Worm (Caenorhabditis elegans): ENCODE results near the gene R12B2.8.

R12B2.8 gene

DNA sequence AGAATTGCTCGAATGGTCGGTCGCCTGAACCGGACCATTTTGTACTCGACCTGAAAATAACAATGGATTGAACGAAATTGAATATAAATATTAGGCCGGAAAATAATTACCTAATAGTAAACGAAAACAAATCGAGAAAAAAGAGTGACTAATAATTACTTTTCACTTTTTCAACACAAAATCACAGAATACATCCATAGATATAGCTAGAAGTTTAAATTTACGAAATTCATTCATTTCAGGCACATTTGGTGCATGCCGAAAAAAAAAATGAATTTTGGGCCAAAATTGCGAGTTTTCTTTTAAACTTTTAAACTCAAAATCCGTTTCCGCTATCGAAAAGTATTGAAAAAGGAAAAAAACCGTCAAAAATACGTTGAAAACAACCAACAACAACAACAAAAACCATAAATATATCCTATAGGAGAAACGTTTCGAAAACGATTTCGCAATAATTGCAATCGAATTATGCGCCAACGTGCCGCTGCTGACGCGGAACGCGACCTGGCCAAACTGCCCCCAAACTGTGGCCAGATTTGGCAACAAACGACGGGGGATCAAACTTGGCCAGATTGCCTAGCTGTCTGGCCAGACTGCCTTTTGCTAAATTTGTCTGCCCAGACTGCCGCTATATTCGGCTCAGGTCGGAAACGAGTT is 38.3 kb upstream of the R12B2.8 start, which contains the start of gene Y37B11A.3 (continued):
- TF ChIP-seq Y53G8AR.9 (GFP tag; conservative IDR thresholded peaks at IDR 0.05) (peak; percentile 74), B0336.3 (GFP tag; IDR thresholded peaks at IDR 0.05) (peak; percentile 46; the same call in 1 of the 2 replicates), lin-54 (GFP tag; optimal IDR thresholded peaks at IDR 0.05) (peak; percentile 73), Y56A3A.18 (GFP tag; IDR thresholded peaks at IDR 0.05) (0 out of 2 replicates have a peak, but pooled peaks have one; percentile 37), pbrm-1 (GFP tag; IDR thresholded peaks at IDR 0.05) (peak; percentile 64), attf-3 (GFP tag; conservative IDR thresholded peaks at IDR 0.05) (0 out of 2 replicates have a peak, but pooled peaks have one; percentile 27), F33H1.4 (GFP tag; IDR thresholded peaks at IDR 0.05) (peak; percentile 52), repo-1 (tag; optimal IDR thresholded peaks at IDR 0.05) (no peak), ekl-4 (GFP tag; IDR thresholded peaks at IDR 0.05) (peak; percentile 76), ztf-26 (tag; optimal IDR thresholded peaks at IDR 0.05) (peak; percentile 28), D2030.7 (GFP tag; IDR thresholded peaks at IDR 0.05) (0 out of 2 replicates have a peak, but pooled peaks have one; percentile 11), lin-35 (GFP tag; optimal IDR thresholded peaks at IDR 0.05) (peak in 1 of 3 experiments; percentile 72)

- TF ChIP-seq fkh-3 (tag; optimal IDR thresholded peaks at IDR 0.05) = no peak
- no peak for TF ChIP-seq madf-8 (GFP tag; conservative IDR thresholded peaks at IDR 0.05)
- TF ChIP-seq Y79H2A.3 (GFP tag; conservative IDR thresholded peaks at IDR 0.05) = no peak
- no peak for TF ChIP-seq lin-35 (GFP tag; optimal IDR thresholded peaks at IDR 0.05)
- no peak for TF ChIP-seq rec-8 (tag; optimal IDR thresholded peaks at IDR 0.05)
- peak; percentile 37 for TF ChIP-seq lsl-1 (GFP tag; optimal IDR thresholded peaks at IDR 0.05)
Measured at ce11 chrIII:5790550-5790949, 33.2 kb upstream of the R12B2.8 start, which contains the start of gene rev-3. rev-3 (minus strand) TSS chrIII:5790650.

DNA sequence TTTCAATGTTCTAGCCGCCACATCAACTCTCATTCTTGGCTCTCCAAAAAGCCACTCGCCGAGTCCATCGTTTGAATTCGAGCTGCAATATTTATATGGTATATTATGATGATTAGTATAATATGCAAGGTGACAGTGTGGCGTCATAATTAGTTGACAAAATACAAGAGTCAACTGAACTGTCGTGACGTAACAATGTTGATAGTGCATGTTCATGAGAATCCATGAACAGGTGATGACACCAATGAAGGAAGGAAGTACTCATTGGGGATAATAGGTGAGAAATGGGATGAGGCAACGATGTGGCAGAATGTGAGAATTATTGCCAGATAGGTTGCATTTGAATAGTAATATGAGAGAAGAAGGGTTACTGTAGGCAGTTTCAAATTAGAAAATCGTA is 28.7 kb upstream of the R12B2.8 start:
- TF ChIP-seq F23B12.7 (tag; optimal IDR thresholded peaks at IDR 0.05; ENCODE audit: insufficient read depth) (no peak), zfh-2 (GFP tag; conservative IDR thresholded peaks at IDR 0.05) (no peak), sdz-38 (tag; optimal IDR thresholded peaks at IDR 0.05) (no peak), fkh-3 (tag; optimal IDR thresholded peaks at IDR 0.05) (no peak), lin-54 (GFP tag; optimal IDR thresholded peaks at IDR 0.05) (no peak), ceh-27 (GFP tag; optimal IDR thresholded peaks at IDR 0.05) (no peak), ztf-6 (GFP tag; IDR thresholded peaks at IDR 0.05) (no peak), mcd-1 (GFP tag; IDR thresholded peaks at IDR 0.05) (no peak), hsf-1 (GFP tag; IDR thresholded peaks at IDR 0.05) (no peak)

DNA sequence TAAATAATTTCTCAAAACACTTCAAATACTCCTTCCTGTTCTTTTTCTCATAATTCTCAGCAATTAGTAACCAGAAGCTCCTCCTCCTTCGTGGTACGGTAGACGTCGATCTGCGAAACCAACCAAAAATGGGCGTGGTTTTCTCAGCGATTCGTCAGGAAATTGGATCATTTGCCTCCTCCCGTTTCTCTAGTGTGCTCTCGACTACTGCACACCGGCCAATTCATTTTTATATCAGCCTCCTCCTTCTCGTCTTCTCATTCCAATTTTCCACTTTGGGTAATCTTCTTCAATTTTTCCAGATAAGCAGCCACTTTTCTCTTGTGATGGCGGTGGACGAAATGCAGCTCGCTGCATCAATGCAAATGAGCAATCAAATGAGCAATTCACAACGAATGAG is 25.0 kb upstream of the R12B2.8 start, which contains the start of gene ceh-10:
TSS of gene ceh-10 (plus strand) at position 301 of the 400 bp plus-strand sequence.
- TF ChIP-seq tbx-9 (tag; optimal IDR thresholded peaks at IDR 0.05; ENCODE audit: borderline replicate concordance) (no peak), unc-130 (GFP tag; optimal IDR thresholded peaks at IDR 0.05) (no peak), K11D2.4 (GFP tag; IDR thresholded peaks at IDR 0.05) (no peak), F52B5.7 (tag; optimal IDR thresholded peaks at IDR 0.05) (no peak), F49E8.2 (tag; optimal IDR thresholded peaks at IDR 0.05; ENCODE audit: insufficient read depth) (no peak), hlh-12 (tag; optimal IDR thresholded peaks at IDR 0.05) (no peak), ceh-27 (GFP tag; optimal IDR thresholded peaks at IDR 0.05) (no peak), lin-40 (tag; optimal IDR thresholded peaks at IDR 0.05) (no peak), nhr-179 (tag; optimal IDR thresholded peaks at IDR 0.05) (no peak)

Data from whole organism, young adult.